Worm (Caenorhabditis elegans): ENCODE results near the gene ogdh-2.

DNA sequence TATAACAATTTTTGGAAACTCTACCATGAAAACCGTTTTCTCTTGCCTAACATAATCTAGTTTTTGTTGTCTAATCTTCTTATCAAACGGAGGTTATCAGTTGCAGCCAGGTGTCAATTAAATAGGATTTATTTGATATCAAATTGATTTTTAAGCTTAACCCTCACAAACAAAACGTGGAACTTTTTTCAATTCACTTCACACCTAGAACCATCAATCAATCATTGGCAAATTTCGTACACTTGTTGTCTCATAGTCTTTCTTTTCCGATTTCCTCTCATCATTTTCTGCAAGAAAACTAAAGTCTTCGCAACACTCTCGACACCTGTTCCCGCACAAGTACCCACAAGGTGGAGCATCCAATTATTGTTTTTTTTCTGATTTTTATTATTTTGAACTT lies 14.4 kb downstream of the ogdh-2 start:
- no peak for TF ChIP-seq sea-1 (GFP tag; conservative IDR thresholded peaks at IDR 0.05)
- TF ChIP-seq tra-4 (tag; optimal IDR thresholded peaks at IDR 0.05): no peak
- TF ChIP-seq flt-1 (GFP tag; IDR thresholded peaks at IDR 0.05): no peak
- TF ChIP-seq aly-1 (tag; optimal IDR thresholded peaks at IDR 0.05): no peak
- TF ChIP-seq ama-1 (optimal IDR thresholded peaks at IDR 0.05): no peak
- no peak for TF ChIP-seq pes-1 (GFP tag; IDR thresholded peaks at IDR 0.05)
- TF ChIP-seq tbx-37 (GFP tag; conservative IDR thresholded peaks at IDR 0.05): no peak
- TF ChIP-seq hnd-1 (tag; optimal IDR thresholded peaks at IDR 0.05): no peak
- no peak for TF ChIP-seq F13C5.2 (tag; optimal IDR thresholded peaks at IDR 0.05)
- no peak for TF ChIP-seq tbx-11 (GFP tag; IDR thresholded peaks at IDR 0.05)
- no peak for TF ChIP-seq B0310.2 (tag; optimal IDR thresholded peaks at IDR 0.05)
- TF ChIP-seq hmg-4 (GFP tag; optimal IDR thresholded peaks at IDR 0.05): no peak
- TF ChIP-seq scrt-1 (GFP tag; IDR thresholded peaks at IDR 0.05): no peak
- no peak for TF ChIP-seq ceh-36 (tag; optimal IDR thresholded peaks at IDR 0.05)
